Fruit fly (Drosophila melanogaster) whole organism, embryonic: ENCODE data around the gene Rok.

Source experiments
- BEAF-32 ChIP-seq: fragments of 200-800 bp; sonication (Bioruptor generic); optimal IDR thresholded peaks from 3 replicates; lab custom pipeline; 2017; ENCODE audit warnings: missing biosample characterization, missing genetic modification characterization, mild to moderate bottlenecking, moderate library complexity, missing genetic modification reagents
- C15 ChIP-seq: fragments of 200-800 bp; sonication (Bioruptor generic); IDR thresholded peaks from 3 replicates; pipeline ENCODE4 v1.3.6; 2022; ENCODE audit warnings: missing biosample characterization, missing genetic modification characterization
- CG10462 ChIP-seq: fragments of 200-800 bp; sonication (Bioruptor generic); optimal IDR thresholded peaks from 2 replicates; lab custom pipeline; 2016; ENCODE audit warnings: missing biosample characterization, missing genetic modification characterization
- CG11093 ChIP-seq: fragments of 200-800 bp; sonication (Bioruptor generic); IDR thresholded peaks from 3 replicates; pipeline ENCODE4 v1.3.6; 2022; ENCODE audit warnings: missing biosample characterization, missing genetic modification characterization
- CG15696 ChIP-seq: fragments of 200-800 bp; sonication (Bioruptor generic); optimal IDR thresholded peaks from 2 replicates; lab custom pipeline; 2019; ENCODE audit warnings: missing biosample characterization, mild to moderate bottlenecking, missing genetic modification characterization, moderate library complexity
- CG1603 ChIP-seq: fragments of 200-800 bp; sonication (Bioruptor generic); optimal IDR thresholded peaks from 2 replicates; lab custom pipeline; 2019; ENCODE audit warnings: missing biosample characterization, mild to moderate bottlenecking, missing genetic modification characterization, moderate library complexity
- CG16813 ChIP-seq: fragments of 200-800 bp; sonication (Bioruptor generic); IDR thresholded peaks from 3 replicates; pipeline ENCODE4 v1.3.6; 2022; ENCODE audit warnings: missing biosample characterization, missing genetic modification characterization; ENCODE audit not compliant: partially characterized antibody
- CG17328 ChIP-seq: fragments of 200-800 bp; sonication (Bioruptor generic); IDR thresholded peaks from 2 replicates; pipeline ENCODE4 v1.3.6; 2022; ENCODE audit warnings: missing biosample characterization, missing genetic modification characterization
- CG17568 ChIP-seq: fragments of 200-800 bp; sonication (Bioruptor generic); optimal IDR thresholded peaks from 2 replicates; lab custom pipeline; 2018; ENCODE audit warnings: missing biosample characterization, mild to moderate bottlenecking, missing genetic modification characterization, moderate library complexity
- CG17612 ChIP-seq: fragments of 200-800 bp; sonication (Bioruptor generic); IDR thresholded peaks from 2 replicates; pipeline ENCODE4 v1.3.6; 2022; ENCODE audit warnings: missing biosample characterization, missing genetic modification characterization
- CG2116 ChIP-seq: fragments of 200-800 bp; sonication (Bioruptor generic); optimal IDR thresholded peaks from 3 replicates; lab custom pipeline; 2018; ENCODE audit warnings: missing biosample characterization, mild to moderate bottlenecking, missing genetic modification characterization
- CG30403 ChIP-seq: fragments of 200-800 bp; sonication (Bioruptor generic); optimal IDR thresholded peaks from 3 replicates; lab custom pipeline; 2016; ENCODE audit warnings: missing biosample characterization, missing genetic modification characterization
- CG6791 ChIP-seq: fragments of 200-800 bp; sonication (Bioruptor generic); IDR thresholded peaks from 3 replicates; pipeline ENCODE4 v1.3.6; 2022; ENCODE audit warnings: missing biosample characterization, missing genetic modification characterization; ENCODE audit not compliant: partially characterized antibody
- CG7839 ChIP-seq: fragments of 200-800 bp; sonication (Bioruptor generic); optimal IDR thresholded peaks from 3 replicates; lab custom pipeline; 2018; ENCODE audit warnings: missing biosample characterization, mild to moderate bottlenecking, missing genetic modification characterization, moderate library complexity
- CG9727 ChIP-seq: fragments of 200-800 bp; sonication (Bioruptor generic); optimal IDR thresholded peaks from 3 replicates; lab custom pipeline; 2017; ENCODE audit warnings: missing biosample characterization, mild to moderate bottlenecking, missing genetic modification characterization
- CoRest ChIP-seq: fragments of 200-800 bp; sonication (Bioruptor generic); optimal IDR thresholded peaks from 3 replicates; lab custom pipeline; 2018; ENCODE audit warnings: missing biosample characterization, mild to moderate bottlenecking, missing genetic modification characterization, moderate library complexity
- Deaf1 ChIP-seq: fragments of 200-800 bp; optimal IDR thresholded peaks from 3 replicates; lab custom pipeline; 2019; ENCODE audit warnings: missing biosample characterization, mild to moderate bottlenecking, missing genetic modification characterization, moderate library complexity
- Dip3 ChIP-seq: fragments of 200-800 bp; sonication (Bioruptor generic); optimal IDR thresholded peaks from 3 replicates; lab custom pipeline; 2016; ENCODE audit warnings: missing biosample characterization, missing genetic modification characterization
- Dp ChIP-seq: fragments of 200-800 bp; sonication (Bioruptor generic); optimal IDR thresholded peaks from 2 replicates; lab custom pipeline; 2018; ENCODE audit warnings: missing biosample characterization, mild to moderate bottlenecking, missing genetic modification characterization, moderate library complexity
- Dref ChIP-seq: fragments of 200-800 bp; sonication (Bioruptor generic); IDR thresholded peaks from 2 replicates; pipeline ENCODE4 v1.3.6; 2022; ENCODE audit warnings: missing biosample characterization, missing genetic modification characterization
- Fer2 ChIP-seq: fragments of 200-800 bp; sonication (Bioruptor generic); optimal IDR thresholded peaks from 2 replicates; lab custom pipeline; 2018; ENCODE audit warnings: missing biosample characterization, mild to moderate bottlenecking, missing genetic modification characterization, moderate library complexity
- HLHmδ ChIP-seq: fragments of 200-800 bp; sonication (Bioruptor generic); optimal IDR thresholded peaks from 2 replicates; lab custom pipeline; 2018; ENCODE audit warnings: missing biosample characterization, mild to moderate bottlenecking, missing genetic modification characterization, moderate library complexity
- Kr ChIP-seq: fragments of 200-800 bp; sonication (Bioruptor generic); optimal IDR thresholded peaks from 2 replicates; lab custom pipeline; 2017; ENCODE audit warnings: missing biosample characterization, mild to moderate bottlenecking, missing genetic modification characterization
- Lpt ChIP-seq: fragments of >200 bp; optimal IDR thresholded peaks from 2 replicates; lab custom pipeline; 2018; ENCODE audit warnings: missing biosample characterization, missing genetic modification characterization
- MBD-R2 ChIP-seq: fragments of 200-800 bp; sonication (Bioruptor generic); IDR thresholded peaks from 2 replicates; pipeline ENCODE4 v1.3.6; 2022; ENCODE audit warnings: missing biosample characterization, missing genetic modification characterization
- MESR4 ChIP-seq: fragments of 200-800 bp; sonication (Bioruptor generic); optimal IDR thresholded peaks from 2 replicates; lab custom pipeline; 2018; ENCODE audit warnings: missing biosample characterization, mild to moderate bottlenecking, missing genetic modification characterization, moderate library complexity
- Myb ChIP-seq: fragments of 200-800 bp; sonication (Bioruptor generic); optimal IDR thresholded peaks from 2 replicates; lab custom pipeline; 2016; ENCODE audit warnings: missing biosample characterization, missing genetic modification characterization
- Opbp ChIP-seq: fragments of 200-800 bp; sonication (Bioruptor generic); IDR thresholded peaks from 3 replicates; pipeline ENCODE4 v1.3.6; 2022; ENCODE audit warnings: missing biosample characterization, missing genetic modification characterization; ENCODE audit not compliant: partially characterized antibody
- Poxn ChIP-seq: fragments of 200-800 bp; sonication (Bioruptor generic); IDR thresholded peaks from 2 replicates; pipeline ENCODE4 v1.3.6; 2022; ENCODE audit warnings: missing biosample characterization, missing genetic modification characterization
- Ravus ChIP-seq: fragments of 200-800 bp; sonication (Bioruptor generic); IDR thresholded peaks from 2 replicates; pipeline ENCODE4 v1.3.6; 2022; ENCODE audit warnings: missing biosample characterization, missing genetic modification characterization
- YL-1 ChIP-seq: fragments of 200-800 bp; sonication (Bioruptor generic); optimal IDR thresholded peaks from 3 replicates; lab custom pipeline; 2017; ENCODE audit warnings: missing biosample characterization, mild to moderate bottlenecking, missing genetic modification characterization
- amos ChIP-seq: fragments of 200-800 bp; sonication (Bioruptor generic); IDR thresholded peaks from 2 replicates; pipeline ENCODE4 v1.3.6; 2022; ENCODE audit warnings: missing biosample characterization, missing genetic modification characterization; ENCODE audit not compliant: partially characterized antibody
- ara ChIP-seq: fragments of 200-800 bp; sonication (Bioruptor generic); IDR thresholded peaks from 2 replicates; pipeline ENCODE4 v1.3.6; 2022; ENCODE audit warnings: missing biosample characterization, missing genetic modification characterization
- btn ChIP-seq: fragments of 200-800 bp; sonication (Bioruptor generic); optimal IDR thresholded peaks from 2 replicates; lab custom pipeline; 2016; ENCODE audit warnings: missing biosample characterization, missing genetic modification characterization
- cg ChIP-seq: fragments of 200-800 bp; sonication (Bioruptor generic); optimal IDR thresholded peaks from 3 replicates; lab custom pipeline; 2019; ENCODE audit warnings: missing biosample characterization, mild to moderate bottlenecking, missing genetic modification characterization, moderate library complexity
- chif ChIP-seq, 2 experiments: fragments of 200-800 bp; sonication (Bioruptor generic); optimal IDR thresholded peaks; 3 replicates each; lab custom pipeline; 2016; ENCODE audit warnings: missing biosample characterization in 2 of 2, missing genetic modification characterization in 2 of 2
- chinmo ChIP-seq: fragments of 200-800 bp; sonication (Bioruptor generic); IDR thresholded peaks from 4 replicates; pipeline ENCODE4 v1.3.6; 2022; ENCODE audit warnings: missing biosample characterization, missing genetic modification characterization; ENCODE audit not compliant: partially characterized antibody
- eve ChIP-seq, 2 experiments: fragments of >200 bp; optimal IDR thresholded peaks; 2 replicates each; lab custom pipeline; 2017; ENCODE audit warnings: missing biosample characterization in 2 of 2, missing genetic modification characterization in 2 of 2
- fd96Cb ChIP-seq: fragments of 200-800 bp; sonication (Bioruptor generic); optimal IDR thresholded peaks from 2 replicates; lab custom pipeline; 2018; ENCODE audit warnings: missing biosample characterization, mild to moderate bottlenecking, missing genetic modification characterization, moderate library complexity
- gfzf ChIP-seq: fragments of 200-800 bp; sonication (Bioruptor generic); optimal IDR thresholded peaks from 2 replicates; lab custom pipeline; 2016; ENCODE audit warnings: missing biosample characterization, mild to moderate bottlenecking, missing genetic modification characterization, moderate library complexity
- pho ChIP-seq: fragments of 200-800 bp; sonication (Bioruptor generic); optimal IDR thresholded peaks from 2 replicates; lab custom pipeline; 2016; ENCODE audit warnings: missing biosample characterization, missing genetic modification characterization
- pzg ChIP-seq: fragments of 200-800 bp; sonication (Bioruptor generic); optimal IDR thresholded peaks from 3 replicates; lab custom pipeline; 2018; ENCODE audit warnings: missing biosample characterization, mild to moderate bottlenecking, missing genetic modification characterization, moderate library complexity
- scrt ChIP-seq: fragments of 200-800 bp; sonication (Bioruptor generic); optimal IDR thresholded peaks from 2 replicates; lab custom pipeline; 2018; ENCODE audit warnings: missing biosample characterization, mild to moderate bottlenecking, missing genetic modification characterization, moderate library complexity
- sim ChIP-seq: fragments of 200-800 bp; sonication (Bioruptor generic); IDR thresholded peaks from 2 replicates; pipeline ENCODE4 v1.3.6; 2022; ENCODE audit warnings: missing biosample characterization, missing genetic modification characterization
- slbo ChIP-seq: fragments of 200-800 bp; sonication (Bioruptor generic); IDR thresholded peaks from 2 replicates; pipeline ENCODE4 v1.3.6; 2022; ENCODE audit warnings: missing biosample characterization, missing genetic modification characterization
- sna ChIP-seq: fragments of 200-800 bp; sonication (Bioruptor generic); IDR thresholded peaks from 2 replicates; pipeline ENCODE4 v1.3.6; 2022; ENCODE audit warnings: missing biosample characterization, missing genetic modification characterization; ENCODE audit not compliant: partially characterized antibody
- ssp ChIP-seq: fragments of 200-800 bp; sonication (Bioruptor generic); IDR thresholded peaks from 2 replicates; pipeline ENCODE4 v1.3.6; 2022; ENCODE audit warnings: missing biosample characterization, missing genetic modification characterization
- stwl ChIP-seq: fragments of 200-800 bp; sonication (Bioruptor generic); optimal IDR thresholded peaks from 3 replicates; lab custom pipeline; 2018; ENCODE audit warnings: missing biosample characterization, mild to moderate bottlenecking, missing genetic modification characterization, moderate library complexity

The Rok gene

dm6 chrX:16587668-16588046, 49.6 kb downstream of the Rok start, which contains the start of gene CG13014:
CG13014 (plus strand) TSS chrX:16587873.
- TF ChIP-seq sim (GFP tag; lab: Robert Waterston, UW) (no peak), pzg (GFP tag; lab: Kevin White, UChicago) (peak; percentile 41), sna (GFP tag; lab: Robert Waterston, UW) (peak; percentile 40), chif (GFP tag; optimal IDR thresholded peaks at IDR 0.05; lab: Kevin White, UChicago) (no peak), eve (GFP tag; optimal IDR thresholded peaks at IDR 0.05; lab: Kevin White, UChicago) (no peak), Lpt (GFP tag; lab: Kevin White, UChicago) (no peak), CoRest (tag; lab: Kevin White, UChicago) (no peak), Opbp (GFP tag; lab: Robert Waterston, UW) (peak; percentile 17; the same call in 1 of the 3 replicates), Myb (peak; percentile 67), stwl (tag; lab: Kevin White, UChicago) (peak; percentile 7), CG1603 (tag; lab: Kevin White, UChicago) (peak; percentile 29), amos (GFP tag; lab: Robert Waterston, UW) (peak; percentile 56; the same call in 1 of the 2 replicates), gfzf (peak; percentile 65), CG16813 (peak; percentile 35; the same call in 1 of the 3 replicates), CG2116 (GFP tag; lab: Kevin White, UChicago) (peak; percentile 21), Dref (GFP tag; lab: Robert Waterston, UW) (peak; percentile 63), CG17568 (no peak), Dp (GFP tag; lab: Kevin White, UChicago) (peak; percentile 1), MBD-R2 (GFP tag; lab: Robert Waterston, UW) (peak; percentile 28; the same call in 1 of the 2 replicates), BEAF-32 (peak; percentile 52), YL-1 (GFP tag; lab: Kevin White, UChicago) (no peak), CG6791 (GFP tag; lab: Robert Waterston, UW) (0 out of 3 replicates have a peak, but pooled peaks have one; percentile 23), MESR4 (peak; percentile 30)
- TF ChIP-seq, all 482 proteins: peak for 16

DNA sequence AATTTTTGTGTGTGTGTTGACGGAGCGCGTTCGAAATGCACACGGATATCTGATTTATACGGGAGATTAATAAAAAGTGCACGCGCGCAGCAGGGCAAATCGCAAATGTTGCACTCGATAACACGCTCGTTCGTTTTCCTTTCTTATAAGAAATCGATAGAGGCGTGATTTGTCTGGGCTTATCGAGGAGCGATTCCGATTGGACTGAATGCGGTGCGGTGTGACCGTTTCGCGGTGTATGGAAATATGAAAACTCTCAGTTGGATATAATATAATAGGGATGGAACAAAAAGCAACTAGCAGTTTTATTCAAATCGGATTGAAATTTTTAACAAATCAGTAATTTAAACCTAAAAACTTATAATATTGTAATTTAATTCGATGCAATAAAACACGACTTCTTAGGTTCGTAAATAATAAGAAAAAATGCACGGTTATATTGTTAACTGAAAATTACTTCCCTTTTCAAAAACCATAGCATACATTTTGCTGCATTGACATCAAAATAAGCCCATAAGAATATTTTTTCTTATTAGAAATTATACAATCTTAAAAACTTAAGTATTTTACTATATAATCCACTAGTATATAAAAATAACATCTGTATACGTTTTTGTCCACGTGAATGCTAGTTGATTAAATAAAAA, 50.1 kb downstream of the Rok start, which contains the start of gene CanA-14F:
Gene CanA-14F, minus strand, starts transcription at position 152 of the 647 bp plus-strand sequence.
- TF ChIP-seq Fer2 (tag; lab: Kevin White, UChicago) (no peak), CG17328 (GFP tag; lab: Robert Waterston, UW) (no peak), C15 (no peak), Ravus (no peak), CG17612 (GFP tag; lab: Robert Waterston, UW) (no peak), CG11093 (GFP tag; lab: Robert Waterston, UW) (no peak), ara (GFP tag; lab: Robert Waterston, UW) (no peak), Dip3 (GFP tag; lab: Kevin White, UChicago) (no peak), pho (no peak), CG30403 (GFP tag; lab: Kevin White, UChicago) (peak; percentile 23), CG10462 (GFP tag; lab: Kevin White, UChicago) (no peak), cg (GFP tag; lab: Kevin White, UChicago) (no peak), ssp (GFP tag; lab: Robert Waterston, UW) (no peak), CG7839 (tag; lab: Kevin White, UChicago) (no peak), Poxn (GFP tag; lab: Robert Waterston, UW) (no peak), fd96Cb (tag; lab: Kevin White, UChicago) (no peak), Opbp (GFP tag; lab: Robert Waterston, UW) (peak; percentile 79), CG15696 (tag; lab: Kevin White, UChicago) (no peak), CG9727 (GFP tag; lab: Kevin White, UChicago) (no peak), HLHmδ (no peak), slbo (GFP tag; lab: Robert Waterston, UW) (peak; percentile 27; the same call in 1 of the 2 replicates), BEAF-32 (peak; percentile 62), btn (no peak), Deaf1 (tag; lab: Kevin White, UChicago) (no peak), Kr (GFP tag; lab: Kevin White, UChicago) (no peak), chinmo (GFP tag; lab: Robert Waterston, UW) (0 out of 4 replicates have a peak, but pooled peaks have one; percentile 61), scrt (no peak)
